Fruit fly (Drosophila melanogaster) whole organism, embryonic: Measurements from ENCODE around the gene CG3349.

ENCODE experiments used
- CG10274 ChIP-seq: fragments of 200-800 bp; sonication (Bioruptor generic); optimal IDR thresholded peaks from 3 replicates; lab custom pipeline; 2017; ENCODE audit warnings: missing biosample characterization, mild to moderate bottlenecking, missing genetic modification characterization
- CG10462 ChIP-seq: fragments of 200-800 bp; sonication (Bioruptor generic); optimal IDR thresholded peaks from 2 replicates; lab custom pipeline; 2016; ENCODE audit warnings: missing biosample characterization, missing genetic modification characterization
- CG10979 ChIP-seq: fragments of 200-800 bp; sonication (Bioruptor generic); optimal IDR thresholded peaks from 2 replicates; lab custom pipeline; 2018; ENCODE audit warnings: missing biosample characterization, mild to moderate bottlenecking, missing genetic modification characterization, moderate library complexity
- CG11695 ChIP-seq: fragments of 200-800 bp; sonication (Bioruptor generic); IDR thresholded peaks from 3 replicates; pipeline ENCODE4 v1.3.6; 2022; ENCODE audit warnings: missing biosample characterization, missing genetic modification characterization
- CG12071 ChIP-seq: fragments of 200-800 bp; sonication (Bioruptor generic); optimal IDR thresholded peaks from 3 replicates; lab custom pipeline; 2018; ENCODE audit warnings: missing biosample characterization, mild to moderate bottlenecking, missing genetic modification characterization
- CG12391 ChIP-seq: fragments of 200-800 bp; sonication (Bioruptor generic); optimal IDR thresholded peaks from 3 replicates; lab custom pipeline; 2018; ENCODE audit warnings: missing biosample characterization, mild to moderate bottlenecking, missing genetic modification characterization, moderate library complexity
- CG13287 ChIP-seq: fragments of 200-800 bp; sonication (Bioruptor generic); IDR thresholded peaks from 2 replicates; pipeline ENCODE4 v1.3.6; 2022; ENCODE audit warnings: missing biosample characterization, missing genetic modification characterization; ENCODE audit not compliant: partially characterized antibody
- CG13296 ChIP-seq: fragments of 200-800 bp; sonication (Bioruptor generic); optimal IDR thresholded peaks from 3 replicates; lab custom pipeline; 2018; ENCODE audit warnings: missing biosample characterization, mild to moderate bottlenecking, missing genetic modification characterization
- CG13894 ChIP-seq: fragments of 200-800 bp; sonication (Bioruptor generic); optimal IDR thresholded peaks from 3 replicates; lab custom pipeline; 2018; ENCODE audit warnings: missing biosample characterization, mild to moderate bottlenecking, missing genetic modification characterization, moderate library complexity
- CG14860 ChIP-seq: fragments of 200-800 bp; sonication (Bioruptor generic); IDR thresholded peaks from 3 replicates; pipeline ENCODE4 v1.3.6; 2022; ENCODE audit warnings: missing biosample characterization, missing genetic modification characterization; ENCODE audit not compliant: partially characterized antibody
- CG15479 ChIP-seq: fragments of 200-800 bp; sonication (Bioruptor generic); optimal IDR thresholded peaks from 3 replicates; lab custom pipeline; 2019; ENCODE audit warnings: missing biosample characterization, mild to moderate bottlenecking, missing genetic modification characterization, moderate library complexity
- CG15696 ChIP-seq: fragments of 200-800 bp; sonication (Bioruptor generic); optimal IDR thresholded peaks from 2 replicates; lab custom pipeline; 2019; ENCODE audit warnings: missing biosample characterization, mild to moderate bottlenecking, missing genetic modification characterization, moderate library complexity
- CG17328 ChIP-seq: fragments of 200-800 bp; sonication (Bioruptor generic); IDR thresholded peaks from 2 replicates; pipeline ENCODE4 v1.3.6; 2022; ENCODE audit warnings: missing biosample characterization, missing genetic modification characterization
- CG30020 ChIP-seq: fragments of 200-800 bp; optimal IDR thresholded peaks from 2 replicates; lab custom pipeline; 2019; ENCODE audit warnings: missing biosample characterization, mild to moderate bottlenecking, missing genetic modification characterization, moderate library complexity
- CG31441 ChIP-seq: fragments of 200-800 bp; sonication (Bioruptor generic); IDR thresholded peaks from 2 replicates; pipeline ENCODE4 v1.3.6; 2022; ENCODE audit warnings: missing biosample characterization, missing genetic modification characterization
- CG33557 ChIP-seq: fragments of 200-800 bp; sonication (Bioruptor generic); optimal IDR thresholded peaks from 2 replicates; lab custom pipeline; 2019; ENCODE audit warnings: missing biosample characterization, mild to moderate bottlenecking, missing genetic modification characterization, moderate library complexity
- CG4424 ChIP-seq: fragments of 200-800 bp; sonication (Bioruptor generic); optimal IDR thresholded peaks from 3 replicates; lab custom pipeline; 2016; ENCODE audit warnings: missing biosample characterization, missing genetic modification characterization
- CG7271 ChIP-seq: fragments of 200-800 bp; sonication (Bioruptor generic); optimal IDR thresholded peaks from 2 replicates; lab custom pipeline; 2018; ENCODE audit warnings: missing biosample characterization, mild to moderate bottlenecking, missing genetic modification characterization, moderate library complexity
- CG7357 ChIP-seq: fragments of 200-800 bp; sonication (Bioruptor generic); IDR thresholded peaks from 3 replicates; pipeline ENCODE4 v1.3.6; 2022; ENCODE audit warnings: missing biosample characterization, missing genetic modification characterization
- CG7556 ChIP-seq: fragments of 200-800 bp; sonication (Bioruptor generic); optimal IDR thresholded peaks from 2 replicates; lab custom pipeline; 2017; ENCODE audit warnings: missing biosample characterization, mild to moderate bottlenecking, missing genetic modification characterization
- CG7839 ChIP-seq: fragments of 200-800 bp; sonication (Bioruptor generic); optimal IDR thresholded peaks from 3 replicates; lab custom pipeline; 2018; ENCODE audit warnings: missing biosample characterization, mild to moderate bottlenecking, missing genetic modification characterization, moderate library complexity
- CG8388 ChIP-seq: fragments of 200-800 bp; sonication (Bioruptor generic); optimal IDR thresholded peaks from 2 replicates; lab custom pipeline; 2019; ENCODE audit warnings: missing biosample characterization, mild to moderate bottlenecking, missing genetic modification characterization, moderate library complexity
- CG8478 ChIP-seq: fragments of >200 bp; optimal IDR thresholded peaks from 2 replicates; lab custom pipeline; 2018
- CG8924 ChIP-seq: fragments of 200-800 bp; optimal IDR thresholded peaks from 3 replicates; lab custom pipeline; 2019; ENCODE audit warnings: missing biosample characterization, mild to moderate bottlenecking, missing genetic modification characterization, moderate library complexity
- CG9727 ChIP-seq: fragments of 200-800 bp; sonication (Bioruptor generic); optimal IDR thresholded peaks from 3 replicates; lab custom pipeline; 2017; ENCODE audit warnings: missing biosample characterization, mild to moderate bottlenecking, missing genetic modification characterization
- D19A ChIP-seq: fragments of 200-800 bp; optimal IDR thresholded peaks from 3 replicates; lab custom pipeline; 2019; ENCODE audit warnings: missing biosample characterization, mild to moderate bottlenecking, missing genetic modification characterization, moderate library complexity
- Dip2 ChIP-seq: fragments of 200-800 bp; sonication (Bioruptor generic); IDR thresholded peaks from 2 replicates; pipeline ENCODE4 v1.3.6; 2022; ENCODE audit warnings: missing biosample characterization, missing genetic modification characterization
- E2f2 ChIP-seq: fragments of 200-800 bp; sonication (Bioruptor generic); IDR thresholded peaks from 2 replicates; pipeline ENCODE4 v1.3.6; 2022; ENCODE audit warnings: missing biosample characterization, missing genetic modification characterization
- Pdp1 ChIP-seq, 2 experiments: fragments of 200-800 bp; sonication (Bioruptor generic); optimal IDR thresholded peaks; 3 replicates each; lab custom pipeline; 2016; ENCODE audit warnings: missing biosample characterization in 2 of 2, missing genetic modification characterization in 2 of 2, mild to moderate bottlenecking in 1 of 2, moderate library complexity in 1 of 2
- Six4 ChIP-seq: fragments of 200-800 bp; sonication (Bioruptor generic); optimal IDR thresholded peaks from 2 replicates; lab custom pipeline; 2016; ENCODE audit warnings: missing biosample characterization, missing genetic modification characterization
- Sox100B ChIP-seq: fragments of 200-800 bp; sonication (Bioruptor generic); optimal IDR thresholded peaks from 3 replicates; lab custom pipeline; 2018; ENCODE audit warnings: missing biosample characterization, mild to moderate bottlenecking, missing genetic modification characterization
- Ssrp ChIP-seq: fragments of 200-800 bp; sonication (Bioruptor generic); optimal IDR thresholded peaks from 2 replicates; lab custom pipeline; 2018; ENCODE audit warnings: missing biosample characterization, mild to moderate bottlenecking, missing genetic modification characterization, moderate library complexity
- bsh ChIP-seq, 2 experiments: fragments of 200-800 bp; sonication (Bioruptor generic); optimal IDR thresholded peaks; 2 replicates each; lab custom pipeline; 2017 to 2018; ENCODE audit warnings: mild to moderate bottlenecking in 2 of 2, missing biosample characterization in 2 of 2, missing genetic modification characterization in 2 of 2, moderate library complexity in 1 of 2
- fd102C ChIP-seq: fragments of 200-800 bp; sonication (Bioruptor generic); optimal IDR thresholded peaks from 2 replicates; lab custom pipeline; 2018; ENCODE audit warnings: missing biosample characterization, mild to moderate bottlenecking, missing genetic modification characterization, moderate library complexity
- gcm ChIP-seq: fragments of 200-800 bp; sonication (Bioruptor generic); optimal IDR thresholded peaks from 2 replicates; lab custom pipeline; 2019; ENCODE audit warnings: missing biosample characterization, mild to moderate bottlenecking, missing genetic modification characterization, moderate library complexity
- gem ChIP-seq: fragments of 200-800 bp; sonication (Bioruptor generic); optimal IDR thresholded peaks from 2 replicates; lab custom pipeline; 2019; ENCODE audit warnings: missing biosample characterization, mild to moderate bottlenecking, missing genetic modification characterization, moderate library complexity
- grau ChIP-seq: fragments of 200-800 bp; optimal IDR thresholded peaks from 3 replicates; lab custom pipeline; 2019; ENCODE audit warnings: missing biosample characterization, mild to moderate bottlenecking, missing genetic modification characterization, moderate library complexity
- gsb-n ChIP-seq: fragments of 200-800 bp; sonication (Bioruptor generic); optimal IDR thresholded peaks from 3 replicates; lab custom pipeline; 2018; ENCODE audit warnings: missing biosample characterization, mild to moderate bottlenecking, missing genetic modification characterization
- h ChIP-seq: fragments of >200 bp; optimal IDR thresholded peaks from 2 replicates; lab custom pipeline; 2017
- prd ChIP-seq, 3 experiments: fragments of >200 bp in 2 of 3; fragments of 200-800 bp in 1 of 3; sonication (Bioruptor generic) in 1 of 3; optimal IDR thresholded peaks in 2 of 3; IDR thresholded peaks in 1 of 3; 2 replicates in 2 of 3; 3 replicates in 1 of 3; pipeline versions ENCODE4 v1.3.6 to Lab custom; 2017 to 2022; ENCODE audit warnings: missing biosample characterization in 1 of 3, missing genetic modification characterization in 1 of 3
- sens ChIP-seq: fragments of 200-800 bp; sonication (Bioruptor generic); peaks from one replicate; lab custom pipeline; 2016; ENCODE audit warnings: missing biosample characterization, missing genetic modification characterization
- sna ChIP-seq: fragments of 200-800 bp; sonication (Bioruptor generic); IDR thresholded peaks from 2 replicates; pipeline ENCODE4 v1.3.6; 2022; ENCODE audit warnings: missing biosample characterization, missing genetic modification characterization; ENCODE audit not compliant: partially characterized antibody
- tgo ChIP-seq: fragments of 200-800 bp; sonication (Bioruptor generic); IDR thresholded peaks from 3 replicates; pipeline ENCODE4 v1.3.6; 2022; ENCODE audit warnings: missing biosample characterization, missing genetic modification characterization
- trem ChIP-seq: fragments of 200-800 bp; optimal IDR thresholded peaks from 3 replicates; lab custom pipeline; 2019; ENCODE audit warnings: missing biosample characterization, mild to moderate bottlenecking, missing genetic modification characterization, moderate library complexity
- unpg ChIP-seq: fragments of 200-800 bp; sonication (Bioruptor generic); optimal IDR thresholded peaks from 3 replicates; lab custom pipeline; 2018; ENCODE audit warnings: missing biosample characterization, mild to moderate bottlenecking, missing genetic modification characterization, moderate library complexity
- wdn ChIP-seq: fragments of 200-800 bp; sonication (Bioruptor generic); IDR thresholded peaks from 2 replicates; pipeline ENCODE4 v1.3.6; 2022; ENCODE audit warnings: missing biosample characterization, missing genetic modification characterization
- wor ChIP-seq: fragments of 200-800 bp; sonication (Bioruptor generic); IDR thresholded peaks from 2 replicates; pipeline ENCODE4 v1.3.6; 2022; ENCODE audit warnings: missing biosample characterization, missing genetic modification characterization
- yki ChIP-seq: fragments of >200 bp; optimal IDR thresholded peaks from 3 replicates; lab custom pipeline; 2018
- zen ChIP-seq: fragments of 200-800 bp; sonication (Bioruptor generic); optimal IDR thresholded peaks from 3 replicates; lab custom pipeline; 2018; ENCODE audit warnings: missing biosample characterization, mild to moderate bottlenecking, missing genetic modification characterization, moderate library complexity
- zen2 ChIP-seq: fragments of 200-800 bp; sonication (Bioruptor generic); IDR thresholded peaks from 3 replicates; pipeline ENCODE4 v1.3.6; 2022; ENCODE audit warnings: missing biosample characterization, missing genetic modification characterization; ENCODE audit not compliant: partially characterized antibody

CG3349 gene

DNA sequence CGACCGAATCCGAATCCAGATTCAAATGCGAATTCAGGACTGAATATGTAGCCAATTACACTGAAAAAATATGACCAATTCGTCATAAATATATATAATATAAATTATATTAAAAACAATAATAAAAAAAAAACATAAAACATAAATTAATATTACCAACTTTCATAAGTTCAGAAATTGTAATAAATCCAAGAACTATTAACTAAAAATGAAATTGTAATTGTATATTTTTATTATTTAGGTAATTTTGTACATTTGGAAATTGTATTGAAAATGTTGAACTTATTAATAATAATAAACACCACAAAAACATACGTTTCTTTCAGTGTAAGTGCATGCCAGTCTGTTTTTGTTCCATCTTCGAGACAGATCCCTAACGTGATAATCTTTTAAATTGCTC is 18.4 kb upstream of the CG3349 start (continued):
- TF ChIP-seq CG8388 (GFP tag; lab: Kevin White, UChicago): peak; percentile 46
- no peak for TF ChIP-seq CG13287 (GFP tag; lab: Robert Waterston, UW)
- peak; percentile 45; the same call in 1 of the 3 replicates for TF ChIP-seq CG11695 (GFP tag; lab: Robert Waterston, UW)
- peak; percentile 81 for TF ChIP-seq CG10979 (tag; lab: Kevin White, UChicago)
- 0 out of 2 replicates have a peak, but pooled peaks have one; percentile 47 for TF ChIP-seq CG17328 (GFP tag; lab: Robert Waterston, UW)
- TF ChIP-seq CG7357 (GFP tag; lab: Robert Waterston, UW): no peak
- peak; percentile 43 for TF ChIP-seq unpg (GFP tag; lab: Kevin White, UChicago)
- TF ChIP-seq Sox100B (GFP tag; lab: Kevin White, UChicago): peak; percentile 19
- TF ChIP-seq CG12391 (tag; lab: Kevin White, UChicago): peak; percentile 55
- TF ChIP-seq CG14860: no peak
- TF ChIP-seq CG7839 (tag; lab: Kevin White, UChicago): peak; percentile 39
- TF ChIP-seq Pdp1 (GFP tag; optimal IDR thresholded peaks at IDR 0.05; lab: Kevin White, UChicago): no peak
- TF ChIP-seq E2f2 (GFP tag; lab: Robert Waterston, UW): no peak
- TF ChIP-seq CG13296 (GFP tag; lab: Kevin White, UChicago): no peak
- peak; percentile 62 for TF ChIP-seq fd102C (GFP tag; lab: Kevin White, UChicago)
- no peak for TF ChIP-seq h
- TF ChIP-seq Dip2 (GFP tag; lab: Robert Waterston, UW): no peak
- peak; percentile 52 for TF ChIP-seq D19A (tag; lab: Kevin White, UChicago)
- peak; percentile 82 for TF ChIP-seq zen (tag; lab: Kevin White, UChicago)
- TF ChIP-seq CG13894 (tag; lab: Kevin White, UChicago): no peak
- no peak for TF ChIP-seq sna (GFP tag; lab: Robert Waterston, UW)
- no peak for TF ChIP-seq yki (lab: Kevin White, UChicago)
- no peak for TF ChIP-seq CG10274
- TF ChIP-seq CG15696: peak; percentile 89
- TF ChIP-seq prd (optimal IDR thresholded peaks at IDR 0.05; lab: Kevin White, UChicago): no peak
- TF ChIP-seq prd (GFP tag; IDR thresholded peaks at IDR 0.05; lab: Robert Waterston, UW): peak; percentile 76
- no peak for TF ChIP-seq CG8478 (lab: Kevin White, UChicago)
- peak in 1 of 2 experiments; percentile 10 for TF ChIP-seq bsh (GFP tag; optimal IDR thresholded peaks at IDR 0.05; lab: Kevin White, UChicago)
- peak; percentile 48 for TF ChIP-seq CG7556 (GFP tag; lab: Kevin White, UChicago)
- peak; percentile 41 for TF ChIP-seq CG4424 (GFP tag; lab: Kevin White, UChicago)
- TF ChIP-seq CG7271 (tag; lab: Kevin White, UChicago): peak; percentile 91
- peak; percentile 79 for TF ChIP-seq gem
- TF ChIP-seq gsb-n (tag; lab: Kevin White, UChicago): peak; percentile 68
- TF ChIP-seq tgo: no peak
- TF ChIP-seq CG10462: peak; percentile 7
- TF ChIP-seq CG8924 (tag; lab: Kevin White, UChicago): peak; percentile 49
- TF ChIP-seq CG9727 (GFP tag; lab: Kevin White, UChicago): peak; percentile 85
- peak; percentile 12 for TF ChIP-seq grau (tag; lab: Kevin White, UChicago)
- TF ChIP-seq wdn: no peak
- TF ChIP-seq CG33557: peak; percentile 61
- peak; percentile 46 for TF ChIP-seq Ssrp (tag; lab: Kevin White, UChicago)
- TF ChIP-seq wor: no peak
- peak; percentile 54 for TF ChIP-seq sens (GFP tag; lab: Kevin White, UChicago)
- peak; percentile 3 for TF ChIP-seq trem
- no peak for TF ChIP-seq Six4 (GFP tag; lab: Kevin White, UChicago)
- peak; percentile 0 for TF ChIP-seq CG30020 (tag; lab: Kevin White, UChicago)
- TF ChIP-seq CG12071 (GFP tag; lab: Kevin White, UChicago): no peak
- TF ChIP-seq CG31441 (GFP tag; lab: Robert Waterston, UW): peak; percentile 65
- peak; percentile 89 for TF ChIP-seq CG15479
- peak; percentile 44 for TF ChIP-seq gcm (GFP tag; lab: Kevin White, UChicago)
- TF ChIP-seq zen2 (GFP tag; lab: Robert Waterston, UW): no peak
